Fruit fly (Drosophila melanogaster) whole organism, embryonic: ENCODE data around the gene arx.

Experiments used
- Antp ChIP-seq: fragments of 200-800 bp; sonication (Bioruptor generic); optimal IDR thresholded peaks from 3 replicates; lab custom pipeline; 2016; ENCODE audit warnings: missing biosample characterization, missing genetic modification characterization
- CG1024 ChIP-seq: fragments of 200-800 bp; sonication (Bioruptor generic); IDR thresholded peaks from 2 replicates; pipeline ENCODE4 v1.3.6; 2022; ENCODE audit warnings: missing biosample characterization, missing genetic modification characterization
- CG10979 ChIP-seq: fragments of 200-800 bp; sonication (Bioruptor generic); optimal IDR thresholded peaks from 2 replicates; lab custom pipeline; 2018; ENCODE audit warnings: missing biosample characterization, mild to moderate bottlenecking, missing genetic modification characterization, moderate library complexity
- CG11695 ChIP-seq: fragments of 200-800 bp; sonication (Bioruptor generic); IDR thresholded peaks from 3 replicates; pipeline ENCODE4 v1.3.6; 2022; ENCODE audit warnings: missing biosample characterization, missing genetic modification characterization
- CG12391 ChIP-seq: fragments of 200-800 bp; sonication (Bioruptor generic); optimal IDR thresholded peaks from 3 replicates; lab custom pipeline; 2018; ENCODE audit warnings: missing biosample characterization, mild to moderate bottlenecking, missing genetic modification characterization, moderate library complexity
- CG13287 ChIP-seq: fragments of 200-800 bp; sonication (Bioruptor generic); IDR thresholded peaks from 2 replicates; pipeline ENCODE4 v1.3.6; 2022; ENCODE audit warnings: missing biosample characterization, missing genetic modification characterization; ENCODE audit not compliant: partially characterized antibody
- CG14441 ChIP-seq: fragments of 200-800 bp; sonication (Bioruptor generic); IDR thresholded peaks from 2 replicates; pipeline ENCODE4 v1.3.6; 2022; ENCODE audit warnings: missing biosample characterization, missing genetic modification characterization
- CG14667 ChIP-seq: fragments of 200-800 bp; sonication (Bioruptor generic); IDR thresholded peaks from 2 replicates; pipeline ENCODE4 v1.3.6; 2022; ENCODE audit warnings: missing biosample characterization, missing genetic modification characterization
- CG15011 ChIP-seq: fragments of 200-800 bp; sonication (Bioruptor generic); optimal IDR thresholded peaks from 3 replicates; lab custom pipeline; 2018; ENCODE audit warnings: missing biosample characterization, mild to moderate bottlenecking, missing genetic modification characterization
- CG15479 ChIP-seq: fragments of 200-800 bp; sonication (Bioruptor generic); optimal IDR thresholded peaks from 3 replicates; lab custom pipeline; 2019; ENCODE audit warnings: missing biosample characterization, mild to moderate bottlenecking, missing genetic modification characterization, moderate library complexity
- CG16779 ChIP-seq: fragments of 200-800 bp; sonication (Bioruptor generic); IDR thresholded peaks from 2 replicates; pipeline ENCODE4 v1.3.6; 2022; ENCODE audit warnings: missing biosample characterization, missing genetic modification characterization
- CG16813 ChIP-seq: fragments of 200-800 bp; sonication (Bioruptor generic); IDR thresholded peaks from 3 replicates; pipeline ENCODE4 v1.3.6; 2022; ENCODE audit warnings: missing biosample characterization, missing genetic modification characterization; ENCODE audit not compliant: partially characterized antibody
- CG17186 ChIP-seq: fragments of 200-800 bp; sonication (Bioruptor generic); optimal IDR thresholded peaks from 3 replicates; lab custom pipeline; 2017; ENCODE audit warnings: missing biosample characterization, missing genetic modification reagents, missing genetic modification characterization
- CG2120 ChIP-seq: fragments of 200-800 bp; sonication (Bioruptor generic); optimal IDR thresholded peaks from 3 replicates; lab custom pipeline; 2016; ENCODE audit warnings: missing biosample characterization, missing genetic modification characterization
- CG34422 ChIP-seq: fragments of 200-800 bp; sonication (Bioruptor generic); IDR thresholded peaks from 3 replicates; pipeline ENCODE4 v1.3.6; 2022; ENCODE audit warnings: missing biosample characterization, missing genetic modification characterization
- CG4282 ChIP-seq: fragments of 200-800 bp; sonication (Bioruptor generic); optimal IDR thresholded peaks from 2 replicates; lab custom pipeline; 2016; ENCODE audit warnings: missing biosample characterization, missing genetic modification characterization
- CG6272 ChIP-seq: fragments of 200-800 bp; sonication (Bioruptor generic); IDR thresholded peaks from 2 replicates; pipeline ENCODE4 v1.3.6; 2022; ENCODE audit warnings: missing biosample characterization, missing genetic modification characterization
- CG7357 ChIP-seq: fragments of 200-800 bp; sonication (Bioruptor generic); IDR thresholded peaks from 3 replicates; pipeline ENCODE4 v1.3.6; 2022; ENCODE audit warnings: missing biosample characterization, missing genetic modification characterization
- CG7963 ChIP-seq: fragments of 200-800 bp; sonication (Bioruptor generic); IDR thresholded peaks from 3 replicates; pipeline ENCODE4 v1.3.6; 2022; ENCODE audit warnings: missing biosample characterization, missing genetic modification characterization; ENCODE audit not compliant: partially characterized antibody
- CG9932 ChIP-seq: fragments of 200-800 bp; sonication (Bioruptor generic); IDR thresholded peaks from 2 replicates; pipeline ENCODE4 v1.3.6; 2022; ENCODE audit warnings: missing biosample characterization, missing genetic modification characterization
- CHES-1-like ChIP-seq: fragments of 200-800 bp; sonication (Bioruptor generic); optimal IDR thresholded peaks from 2 replicates; lab custom pipeline; 2016; ENCODE audit warnings: missing biosample characterization, missing genetic modification characterization
- Eip74EF ChIP-seq, 2 experiments: fragments of 200-800 bp in 1 of 2; fragments of >200 bp in 1 of 2; sonication (Bioruptor generic) in 1 of 2; optimal IDR thresholded peaks; 2 replicates each; lab custom pipeline; 2017 to 2019; ENCODE audit warnings: missing biosample characterization in 2 of 2, missing genetic modification characterization in 2 of 2, mild to moderate bottlenecking in 1 of 2, moderate library complexity in 1 of 2
- Elba2 ChIP-seq: fragments of 200-800 bp; sonication (Bioruptor generic); optimal IDR thresholded peaks from 3 replicates; lab custom pipeline; 2016; ENCODE audit warnings: missing biosample characterization, missing genetic modification characterization
- MBD-R2 ChIP-seq: fragments of 200-800 bp; sonication (Bioruptor generic); IDR thresholded peaks from 2 replicates; pipeline ENCODE4 v1.3.6; 2022; ENCODE audit warnings: missing biosample characterization, missing genetic modification characterization
- MESR4 ChIP-seq: fragments of 200-800 bp; sonication (Bioruptor generic); optimal IDR thresholded peaks from 2 replicates; lab custom pipeline; 2018; ENCODE audit warnings: missing biosample characterization, mild to moderate bottlenecking, missing genetic modification characterization, moderate library complexity
- Med ChIP-seq: fragments of 200-800 bp; sonication (Bioruptor generic); peaks from one replicate; lab custom pipeline; 2016; ENCODE audit warnings: missing biosample characterization, missing genetic modification characterization, mild to moderate bottlenecking, inconsistent platforms, moderate library complexity
- Meics ChIP-seq: fragments of 200-800 bp; sonication (Bioruptor generic); optimal IDR thresholded peaks from 2 replicates; lab custom pipeline; 2017; ENCODE audit warnings: missing biosample characterization, mild to moderate bottlenecking, missing genetic modification characterization
- Opbp ChIP-seq: fragments of 200-800 bp; sonication (Bioruptor generic); IDR thresholded peaks from 3 replicates; pipeline ENCODE4 v1.3.6; 2022; ENCODE audit warnings: missing biosample characterization, missing genetic modification characterization; ENCODE audit not compliant: partially characterized antibody
- Poxn ChIP-seq: fragments of 200-800 bp; sonication (Bioruptor generic); IDR thresholded peaks from 2 replicates; pipeline ENCODE4 v1.3.6; 2022; ENCODE audit warnings: missing biosample characterization, missing genetic modification characterization
- Sin3A ChIP-seq: fragments of >200 bp; optimal IDR thresholded peaks from 2 replicates; lab custom pipeline; 2018
- amos ChIP-seq: fragments of 200-800 bp; sonication (Bioruptor generic); IDR thresholded peaks from 2 replicates; pipeline ENCODE4 v1.3.6; 2022; ENCODE audit warnings: missing biosample characterization, missing genetic modification characterization; ENCODE audit not compliant: partially characterized antibody
- ase ChIP-seq: fragments of 200-800 bp; sonication (Bioruptor generic); IDR thresholded peaks from 3 replicates; pipeline ENCODE4 v1.3.6; 2022; ENCODE audit warnings: missing biosample characterization, missing genetic modification characterization
- btn ChIP-seq: fragments of 200-800 bp; sonication (Bioruptor generic); optimal IDR thresholded peaks from 2 replicates; lab custom pipeline; 2016; ENCODE audit warnings: missing biosample characterization, missing genetic modification characterization
- chinmo ChIP-seq: fragments of 200-800 bp; sonication (Bioruptor generic); IDR thresholded peaks from 4 replicates; pipeline ENCODE4 v1.3.6; 2022; ENCODE audit warnings: missing biosample characterization, missing genetic modification characterization; ENCODE audit not compliant: partially characterized antibody
- crp ChIP-seq, 2 experiments: fragments of 200-800 bp; sonication (Bioruptor generic); optimal IDR thresholded peaks; 2 replicates in 1 of 2; 3 replicates in 1 of 2; lab custom pipeline; 2017; ENCODE audit warnings: missing biosample characterization in 2 of 2, missing genetic modification characterization in 2 of 2, mild to moderate bottlenecking in 1 of 2, moderate library complexity in 1 of 2
- fd96Cb ChIP-seq: fragments of 200-800 bp; sonication (Bioruptor generic); optimal IDR thresholded peaks from 2 replicates; lab custom pipeline; 2018; ENCODE audit warnings: missing biosample characterization, mild to moderate bottlenecking, missing genetic modification characterization, moderate library complexity
- hkb ChIP-seq, 2 experiments: fragments of 200-800 bp in 1 of 2; fragments of >200 bp in 1 of 2; sonication (Bioruptor generic) in 1 of 2; IDR thresholded peaks in 1 of 2; optimal IDR thresholded peaks in 1 of 2; 2 replicates each; pipeline versions ENCODE4 v1.3.6 to Lab custom; 2017 to 2022; ENCODE audit warnings: missing biosample characterization in 1 of 2, missing genetic modification characterization in 1 of 2
- kay ChIP-seq: fragments of 200-800 bp; sonication (Bioruptor generic); optimal IDR thresholded peaks from 2 replicates; lab custom pipeline; 2016; ENCODE audit warnings: missing biosample characterization, missing genetic modification characterization
- ken ChIP-seq: fragments of 200-800 bp; sonication (Bioruptor generic); IDR thresholded peaks from 3 replicates; pipeline ENCODE4 v1.3.6; 2022; ENCODE audit warnings: missing biosample characterization, missing genetic modification characterization
- knrl ChIP-seq: fragments of 200-800 bp; sonication (Bioruptor generic); IDR thresholded peaks from 3 replicates; pipeline ENCODE4 v1.3.6; 2022; ENCODE audit warnings: missing biosample characterization, missing genetic modification characterization; ENCODE audit not compliant: partially characterized antibody
- lilli ChIP-seq: fragments of 200-800 bp; sonication (Bioruptor generic); optimal IDR thresholded peaks from 3 replicates; lab custom pipeline; 2016; ENCODE audit warnings: missing biosample characterization, missing genetic modification characterization
- mld ChIP-seq: fragments of 200-800 bp; sonication (Bioruptor generic); IDR thresholded peaks from 3 replicates; pipeline ENCODE4 v1.3.6; 2022; ENCODE audit warnings: missing biosample characterization, missing genetic modification characterization; ENCODE audit not compliant: partially characterized antibody
- pho ChIP-seq: fragments of 200-800 bp; sonication (Bioruptor generic); optimal IDR thresholded peaks from 2 replicates; lab custom pipeline; 2016; ENCODE audit warnings: missing biosample characterization, missing genetic modification characterization
- pzg ChIP-seq: fragments of 200-800 bp; sonication (Bioruptor generic); optimal IDR thresholded peaks from 3 replicates; lab custom pipeline; 2018; ENCODE audit warnings: missing biosample characterization, mild to moderate bottlenecking, missing genetic modification characterization, moderate library complexity
- sens ChIP-seq: fragments of 200-800 bp; sonication (Bioruptor generic); peaks from one replicate; lab custom pipeline; 2016; ENCODE audit warnings: missing biosample characterization, missing genetic modification characterization
- slbo ChIP-seq: fragments of 200-800 bp; sonication (Bioruptor generic); IDR thresholded peaks from 2 replicates; pipeline ENCODE4 v1.3.6; 2022; ENCODE audit warnings: missing biosample characterization, missing genetic modification characterization
- so ChIP-seq: fragments of 200-800 bp; sonication (Bioruptor generic); IDR thresholded peaks from 3 replicates; pipeline ENCODE4 v1.3.6; 2022; ENCODE audit warnings: missing biosample characterization, missing genetic modification characterization
- sob ChIP-seq: fragments of 200-800 bp; sonication (Bioruptor generic); IDR thresholded peaks from 2 replicates; pipeline ENCODE4 v1.3.6; 2022; ENCODE audit warnings: missing biosample characterization, missing genetic modification characterization
- sr ChIP-seq: fragments of 200-800 bp; sonication (Bioruptor generic); IDR thresholded peaks from 3 replicates; pipeline ENCODE4 v1.3.6; 2022; ENCODE audit warnings: missing biosample characterization, missing genetic modification characterization
- trem ChIP-seq: fragments of 200-800 bp; optimal IDR thresholded peaks from 3 replicates; lab custom pipeline; 2019; ENCODE audit warnings: missing biosample characterization, mild to moderate bottlenecking, missing genetic modification characterization, moderate library complexity

The arx gene

dm6 chr3L:18901411-18901810 lies at the start of gene arx, which contains the start of gene CG6843 (continued):
- no peak for TF ChIP-seq CG1024 (GFP tag; lab: Robert Waterston, UW)
- peak; percentile 40 for TF ChIP-seq CHES-1-like (GFP tag; lab: Kevin White, UChicago)
- TF ChIP-seq ase (GFP tag; lab: Robert Waterston, UW): no peak
- no peak for TF ChIP-seq CG15479 (GFP tag; lab: Kevin White, UChicago)
- peak; percentile 96 for TF ChIP-seq CG13287 (GFP tag; lab: Robert Waterston, UW)
- TF ChIP-seq CG7357 (GFP tag; lab: Robert Waterston, UW): no peak
- no peak for TF ChIP-seq kay
- no peak for TF ChIP-seq pho (GFP tag; lab: Kevin White, UChicago)
- peak; percentile 91 for TF ChIP-seq CG16813 (GFP tag; lab: Robert Waterston, UW)
- no peak for TF ChIP-seq fd96Cb (tag; lab: Kevin White, UChicago)
- peak; percentile 88 for TF ChIP-seq CG7963 (GFP tag; lab: Robert Waterston, UW)
- no peak for TF ChIP-seq hkb (optimal IDR thresholded peaks at IDR 0.05; lab: Kevin White, UChicago)
- no peak for TF ChIP-seq hkb (GFP tag; IDR thresholded peaks at IDR 0.05; lab: Robert Waterston, UW)
- TF ChIP-seq CG9932 (GFP tag; lab: Robert Waterston, UW): peak; percentile 43; the same call in 1 of the 2 replicates
- TF ChIP-seq amos (GFP tag; lab: Robert Waterston, UW): peak; percentile 96
- peak; percentile 95 for TF ChIP-seq Opbp (GFP tag; lab: Robert Waterston, UW)
- peak in 1 of 2 experiments; percentile 35 for TF ChIP-seq crp (GFP tag; optimal IDR thresholded peaks at IDR 0.05; lab: Kevin White, UChicago)
- TF ChIP-seq Elba2 (GFP tag; lab: Kevin White, UChicago): no peak
- no peak for TF ChIP-seq Meics (GFP tag; lab: Kevin White, UChicago)
- TF ChIP-seq CG15011 (GFP tag; lab: Kevin White, UChicago): no peak
- TF ChIP-seq CG2120 (GFP tag; lab: Kevin White, UChicago): peak; percentile 19
- TF ChIP-seq CG4282 (GFP tag; lab: Kevin White, UChicago): no peak
- no peak for TF ChIP-seq CG16779 (GFP tag; lab: Robert Waterston, UW)
- peak; percentile 84 for TF ChIP-seq MBD-R2 (GFP tag; lab: Robert Waterston, UW)
- peak; percentile 70 for TF ChIP-seq trem (tag; lab: Kevin White, UChicago)
- TF ChIP-seq CG12391 (tag; lab: Kevin White, UChicago): peak; percentile 22
- TF ChIP-seq pzg: peak; percentile 84
- TF ChIP-seq lilli: peak; percentile 7
- TF ChIP-seq CG34422 (GFP tag; lab: Robert Waterston, UW): peak; percentile 36; the same call in 1 of the 3 replicates
- TF ChIP-seq Sin3A (lab: Kevin White, UChicago): peak; percentile 58
- peak; percentile 85; the same call in 2 of the 3 replicates for TF ChIP-seq mld
- TF ChIP-seq CG17186: peak; percentile 64
- TF ChIP-seq MESR4 (GFP tag; lab: Kevin White, UChicago): peak; percentile 83
- peak; percentile 9 for TF ChIP-seq CG10979 (tag; lab: Kevin White, UChicago)
- no peak for TF ChIP-seq Poxn (GFP tag; lab: Robert Waterston, UW)
- TF ChIP-seq so (GFP tag; lab: Robert Waterston, UW): peak; percentile 78; the same call in 1 of the 3 replicates

dm6 chr3L:18950359-18950758 lies 49.0 kb upstream of the arx start, which contains the start of gene CG6836:
TSS of gene CG6836 (plus strand) at chr3L:18950629.
- TF ChIP-seq knrl (GFP tag; lab: Robert Waterston, UW): no peak
- TF ChIP-seq sens (GFP tag; lab: Kevin White, UChicago): peak; percentile 52
- TF ChIP-seq slbo (GFP tag; lab: Robert Waterston, UW): 0 out of 2 replicates have a peak, but pooled peaks have one; percentile 18
- 0 out of 2 replicates have a peak, but pooled peaks have one; percentile 6 for TF ChIP-seq CG14667 (GFP tag; lab: Robert Waterston, UW)
- TF ChIP-seq ken (GFP tag; lab: Robert Waterston, UW): peak; percentile 28; the same call in 1 of the 3 replicates
- no peak for TF ChIP-seq btn
- no peak for TF ChIP-seq Antp (GFP tag; lab: Kevin White, UChicago)
- TF ChIP-seq CG14441: 0 out of 2 replicates have a peak, but pooled peaks have one; percentile 38
- TF ChIP-seq chinmo: peak; percentile 76; the same call in 1 of the 4 replicates
- 0 out of 2 replicates have a peak, but pooled peaks have one; percentile 21 for TF ChIP-seq CG6272 (GFP tag; lab: Robert Waterston, UW)
- peak; percentile 64 for TF ChIP-seq Med
- 0 out of 3 replicates have a peak, but pooled peaks have one; percentile 9 for TF ChIP-seq sr
- peak; percentile 17; the same call in 1 of the 2 replicates for TF ChIP-seq sob (GFP tag; lab: Robert Waterston, UW)
- no peak for TF ChIP-seq CG11695 (GFP tag; lab: Robert Waterston, UW)
- TF ChIP-seq Eip74EF (GFP tag; optimal IDR thresholded peaks at IDR 0.05; lab: Kevin White, UChicago): peak in 1 of 2 experiments; percentile 19
